Worm (Caenorhabditis elegans) whole organism, mixed stage, embryonic: ENCODE results near the gene scc-1.

Experiments
- blmp-1 ChIP-seq: fragments of 150-350 bp; optimal IDR thresholded peaks from 2 replicates; lab custom pipeline; 2014; ENCODE audit warnings: missing biosample characterization, missing genetic modification characterization
- ces-1 ChIP-seq: fragments of 150-350 bp; optimal IDR thresholded peaks from 2 replicates; lab custom pipeline; 2014; ENCODE audit warnings: missing biosample characterization, missing genetic modification reagents, missing genetic modification characterization
- flh-1 ChIP-seq: fragments of 200-800 bp; sonication (Bioruptor generic); optimal IDR thresholded peaks from 2 replicates; lab custom pipeline; 2018; ENCODE audit warnings: mild to moderate bottlenecking, missing genetic modification characterization, moderate library complexity, missing compliant biosample characterization
- lin-13 ChIP-seq: fragments of 150-350 bp; optimal IDR thresholded peaks from 2 replicates; lab custom pipeline; 2014; ENCODE audit warnings: missing biosample characterization, missing genetic modification characterization
- snpc-4 ChIP-seq: fragments of 150-350 bp; optimal IDR thresholded peaks from 2 replicates; lab custom pipeline; 2014; ENCODE audit warnings: missing biosample characterization, missing genetic modification characterization

DNA sequence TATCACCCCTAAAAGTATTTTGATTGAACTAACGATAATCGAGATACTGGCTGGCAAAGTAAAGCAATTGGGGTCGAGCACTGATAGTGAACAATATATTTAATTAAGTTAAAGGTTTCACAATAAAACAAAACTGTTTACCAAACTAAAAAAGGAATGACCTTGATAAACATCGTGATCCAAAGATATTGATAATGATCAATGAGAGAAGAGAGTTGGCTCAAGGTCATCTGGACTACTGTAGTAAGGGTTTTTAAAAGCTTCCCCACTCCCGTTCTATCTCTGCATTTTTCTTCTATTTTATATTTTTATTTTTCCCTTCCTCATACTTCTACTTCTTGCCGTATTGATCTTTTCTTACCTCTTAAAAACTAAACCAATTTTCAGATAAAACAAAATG, 51.1 kb downstream of the scc-1 start, which contains the start of gene F41C3.2:
- TF ChIP-seq ces-1 (GFP tag; lab: Kevin White, UChicago) = no peak
- TF ChIP-seq snpc-4 = no peak
- no peak for TF ChIP-seq blmp-1 (tag; lab: Kevin White, UChicago)
- TF ChIP-seq flh-1 = no peak
- no peak for TF ChIP-seq lin-13
